Worm (Caenorhabditis elegans) whole organism, L4 larva: ENCODE measurements around the gene nhr-87.

Source experiments
- egl-27 ChIP-seq: sonication (generic microtip); optimal IDR thresholded peaks from 3 replicates; lab custom pipeline; 2017; ENCODE audit warnings: missing biosample characterization, missing genetic modification reagents, missing genetic modification characterization
- nhr-28 ChIP-seq: fragments of 150-350 bp; optimal IDR thresholded peaks from 2 replicates; lab custom pipeline; 2014; ENCODE audit warnings: missing biosample characterization, missing genetic modification characterization

- TF ChIP-seq egl-27 (tag; lab: Kevin White, UChicago) (no peak), nhr-28 (tag; lab: Kevin White, UChicago) (no peak)
Observed at ce11 chrIV:1600784-1601183, 23.0 kb upstream of the nhr-87 start.
